Fruit fly (Drosophila melanogaster) whole organism, wandering third instar larva: ENCODE data around the gene CG15423.

Experiments
- Abd-B ChIP-seq: fragments of >200 bp; optimal IDR thresholded peaks from 2 replicates; lab custom pipeline; 2017; ENCODE audit warnings: missing biosample characterization, missing genetic modification characterization
- CG32264 ChIP-seq: fragments of 200-800 bp; sonication (Bioruptor generic); optimal IDR thresholded peaks from 2 replicates; lab custom pipeline; 2016; ENCODE audit warnings: missing biosample characterization, missing genetic modification characterization
- CG9705 ChIP-seq: fragments of 200-800 bp; sonication (Bioruptor generic); optimal IDR thresholded peaks from 2 replicates; lab custom pipeline; 2018; ENCODE audit warnings: missing biosample characterization, mild to moderate bottlenecking, missing genetic modification characterization
- Hnf4 ChIP-seq: fragments of 200-800 bp; sonication (Bioruptor generic); optimal IDR thresholded peaks from 2 replicates; lab custom pipeline; 2016; ENCODE audit warnings: missing biosample characterization, mild to moderate bottlenecking, missing genetic modification characterization
- Hr78 ChIP-seq: fragments of >200 bp; optimal IDR thresholded peaks from 2 replicates; lab custom pipeline; 2017; ENCODE audit warnings: missing biosample characterization, missing genetic modification characterization
- br ChIP-seq: fragments of 200-800 bp; sonication (Bioruptor generic); optimal IDR thresholded peaks from 2 replicates; lab custom pipeline; 2016; ENCODE audit warnings: missing biosample characterization, missing genetic modification characterization
- fru ChIP-seq: fragments of 200-800 bp; sonication (Bioruptor generic); optimal IDR thresholded peaks from 3 replicates; lab custom pipeline; 2016; ENCODE audit warnings: missing biosample characterization, mild to moderate bottlenecking, missing genetic modification characterization
- h ChIP-seq: fragments of 200-800 bp; sonication (Bioruptor generic); optimal IDR thresholded peaks from 3 replicates; lab custom pipeline; 2016; ENCODE audit warnings: missing biosample characterization, mild to moderate bottlenecking, missing genetic modification characterization
- jim ChIP-seq: fragments of 175-275, 200-325 bp; sonication (Bioruptor generic); optimal IDR thresholded peaks from 2 replicates; lab custom pipeline; 2016; ENCODE audit warnings: missing biosample characterization, mild to moderate bottlenecking, missing genetic modification characterization
- lola ChIP-seq: fragments of >200 bp; optimal IDR thresholded peaks from 2 replicates; lab custom pipeline; 2017; ENCODE audit warnings: missing biosample characterization, missing genetic modification characterization
- psq ChIP-seq: fragments of 200-800 bp; sonication (Bioruptor generic); optimal IDR thresholded peaks from 3 replicates; lab custom pipeline; 2017; ENCODE audit warnings: missing biosample characterization, mild to moderate bottlenecking, missing genetic modification characterization, moderate library complexity
- sage ChIP-seq: fragments of 200-800 bp; sonication (Bioruptor generic); optimal IDR thresholded peaks from 2 replicates; lab custom pipeline; 2016; ENCODE audit warnings: missing biosample characterization, mild to moderate bottlenecking, missing genetic modification characterization
- usp ChIP-seq: fragments of >200 bp; optimal IDR thresholded peaks from 2 replicates; lab custom pipeline; 2017; ENCODE audit warnings: missing biosample characterization, missing genetic modification characterization

DNA sequence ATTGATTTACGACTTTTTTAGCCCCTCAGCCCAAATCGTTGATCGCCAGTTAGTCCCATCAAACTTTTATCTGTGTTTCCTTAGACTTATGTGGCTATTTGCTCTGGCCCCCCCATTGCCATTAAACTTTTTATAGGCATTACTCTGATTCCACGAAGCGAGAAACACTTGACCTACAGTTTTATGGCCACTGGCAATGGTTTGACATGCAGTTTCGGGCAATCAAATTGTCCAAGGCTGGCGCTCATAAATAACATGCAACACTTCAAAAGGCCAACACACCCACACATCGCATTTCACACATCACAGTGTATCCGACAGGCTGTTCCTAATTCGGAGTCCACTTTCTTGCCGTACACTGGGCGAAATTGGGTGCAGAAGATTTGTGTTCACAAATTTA, 37.5 kb upstream of the CG15423 start:
- TF ChIP-seq fru (no peak), h (no peak), CG9705 (GFP tag; lab: Kevin White, UChicago) (no peak), CG32264 (GFP tag; lab: Kevin White, UChicago) (no peak), lola (no peak), Abd-B (GFP tag; lab: Kevin White, UChicago) (no peak), Hr78 (GFP tag; lab: Kevin White, UChicago) (no peak), psq (GFP tag; lab: Kevin White, UChicago) (no peak), sage (GFP tag; lab: Kevin White, UChicago) (no peak), br (no peak), Hnf4 (GFP tag; lab: Kevin White, UChicago) (no peak), jim (GFP tag; lab: Kevin White, UChicago) (no peak), usp (GFP tag; lab: Kevin White, UChicago) (no peak)
